Fruit fly (Drosophila melanogaster) whole organism, embryonic: ENCODE measurements around the gene CG15199.

Experiments used
- CG10462 ChIP-seq: fragments of 200-800 bp; sonication (Bioruptor generic); optimal IDR thresholded peaks from 2 replicates; lab custom pipeline; 2016; ENCODE audit warnings: missing biosample characterization, missing genetic modification characterization
- CG11695 ChIP-seq: fragments of 200-800 bp; sonication (Bioruptor generic); IDR thresholded peaks from 3 replicates; pipeline ENCODE4 v1.3.6; 2022; ENCODE audit warnings: missing biosample characterization, missing genetic modification characterization
- CG13287 ChIP-seq: fragments of 200-800 bp; sonication (Bioruptor generic); IDR thresholded peaks from 2 replicates; pipeline ENCODE4 v1.3.6; 2022; ENCODE audit warnings: missing biosample characterization, missing genetic modification characterization; ENCODE audit not compliant: partially characterized antibody
- CG1602 ChIP-seq: fragments of 200-800 bp; sonication (Bioruptor generic); optimal IDR thresholded peaks from 3 replicates; lab custom pipeline; 2016; ENCODE audit warnings: missing biosample characterization, missing genetic modification characterization
- CG17359 ChIP-seq: fragments of 200-800 bp; sonication (Bioruptor generic); optimal IDR thresholded peaks from 3 replicates; lab custom pipeline; 2018; ENCODE audit warnings: missing biosample characterization, mild to moderate bottlenecking, missing genetic modification characterization, moderate library complexity
- CG17568 ChIP-seq: fragments of 200-800 bp; sonication (Bioruptor generic); optimal IDR thresholded peaks from 2 replicates; lab custom pipeline; 2018; ENCODE audit warnings: missing biosample characterization, mild to moderate bottlenecking, missing genetic modification characterization, moderate library complexity
- CG2116 ChIP-seq: fragments of 200-800 bp; sonication (Bioruptor generic); optimal IDR thresholded peaks from 3 replicates; lab custom pipeline; 2018; ENCODE audit warnings: missing biosample characterization, mild to moderate bottlenecking, missing genetic modification characterization
- CG2199 ChIP-seq: fragments of 200-800 bp; sonication (Bioruptor generic); IDR thresholded peaks from 3 replicates; pipeline ENCODE4 v1.3.6; 2022; ENCODE audit warnings: missing biosample characterization, missing genetic modification characterization
- CG31441 ChIP-seq: fragments of 200-800 bp; sonication (Bioruptor generic); IDR thresholded peaks from 2 replicates; pipeline ENCODE4 v1.3.6; 2022; ENCODE audit warnings: missing biosample characterization, missing genetic modification characterization
- CG4617 ChIP-seq: fragments of 200-800 bp; sonication (Bioruptor generic); optimal IDR thresholded peaks from 3 replicates; lab custom pipeline; 2016; ENCODE audit warnings: missing biosample characterization, missing genetic modification characterization, borderline replicate concordance
- CG4730 ChIP-seq: fragments of 200-800 bp; sonication (Bioruptor generic); IDR thresholded peaks from 2 replicates; pipeline ENCODE4 v1.3.6; 2022; ENCODE audit warnings: missing biosample characterization, missing genetic modification characterization
- CG7271 ChIP-seq: fragments of 200-800 bp; sonication (Bioruptor generic); optimal IDR thresholded peaks from 2 replicates; lab custom pipeline; 2018; ENCODE audit warnings: missing biosample characterization, mild to moderate bottlenecking, missing genetic modification characterization, moderate library complexity
- CHES-1-like ChIP-seq: fragments of 200-800 bp; sonication (Bioruptor generic); optimal IDR thresholded peaks from 2 replicates; lab custom pipeline; 2016; ENCODE audit warnings: missing biosample characterization, missing genetic modification characterization
- CoRest ChIP-seq: fragments of 200-800 bp; sonication (Bioruptor generic); optimal IDR thresholded peaks from 3 replicates; lab custom pipeline; 2018; ENCODE audit warnings: missing biosample characterization, mild to moderate bottlenecking, missing genetic modification characterization, moderate library complexity
- Dll ChIP-seq: fragments of 200-800 bp; sonication (Bioruptor generic); IDR thresholded peaks from 4 replicates; pipeline ENCODE4 v1.3.6; 2022; ENCODE audit warnings: missing biosample characterization, missing genetic modification characterization; ENCODE audit not compliant: partially characterized antibody
- E2f2 ChIP-seq: fragments of 200-800 bp; sonication (Bioruptor generic); IDR thresholded peaks from 2 replicates; pipeline ENCODE4 v1.3.6; 2022; ENCODE audit warnings: missing biosample characterization, missing genetic modification characterization
- Eip74EF ChIP-seq, 2 experiments: fragments of 200-800 bp in 1 of 2; fragments of >200 bp in 1 of 2; sonication (Bioruptor generic) in 1 of 2; optimal IDR thresholded peaks; 2 replicates each; lab custom pipeline; 2017 to 2019; ENCODE audit warnings: missing biosample characterization in 2 of 2, missing genetic modification characterization in 2 of 2, mild to moderate bottlenecking in 1 of 2, moderate library complexity in 1 of 2
- Fer2 ChIP-seq: fragments of 200-800 bp; sonication (Bioruptor generic); optimal IDR thresholded peaks from 2 replicates; lab custom pipeline; 2018; ENCODE audit warnings: missing biosample characterization, mild to moderate bottlenecking, missing genetic modification characterization, moderate library complexity
- HLH3B ChIP-seq: fragments of 200-800 bp; sonication (Bioruptor generic); IDR thresholded peaks from 2 replicates; pipeline ENCODE4 v1.3.6; 2022; ENCODE audit warnings: missing biosample characterization, missing genetic modification characterization
- Kr ChIP-seq: fragments of 200-800 bp; sonication (Bioruptor generic); optimal IDR thresholded peaks from 2 replicates; lab custom pipeline; 2017; ENCODE audit warnings: missing biosample characterization, mild to moderate bottlenecking, missing genetic modification characterization
- Lim3 ChIP-seq: fragments of 200-800 bp; sonication (Bioruptor generic); IDR thresholded peaks from 2 replicates; pipeline ENCODE4 v1.3.6; 2022; ENCODE audit warnings: missing biosample characterization, missing genetic modification characterization
- Mad ChIP-seq: fragments of 200-800 bp; sonication (Bioruptor generic); optimal IDR thresholded peaks from 2 replicates; lab custom pipeline; 2016; ENCODE audit warnings: missing biosample characterization, missing genetic modification characterization
- Med ChIP-seq: fragments of 200-800 bp; sonication (Bioruptor generic); peaks from one replicate; lab custom pipeline; 2016; ENCODE audit warnings: missing biosample characterization, missing genetic modification characterization, mild to moderate bottlenecking, inconsistent platforms, moderate library complexity
- NC2α ChIP-seq: fragments of 200-800 bp; sonication (Bioruptor generic); optimal IDR thresholded peaks from 2 replicates; lab custom pipeline; 2016; ENCODE audit warnings: missing biosample characterization, missing genetic modification characterization
- Sry-β ChIP-seq: fragments of 200-800 bp; sonication (Bioruptor generic); optimal IDR thresholded peaks from 2 replicates; lab custom pipeline; 2018; ENCODE audit warnings: missing biosample characterization, mild to moderate bottlenecking, missing genetic modification characterization, moderate library complexity
- Sry-δ ChIP-seq: fragments of 200-800 bp; sonication (Bioruptor generic); optimal IDR thresholded peaks from 2 replicates; lab custom pipeline; 2016; ENCODE audit warnings: missing biosample characterization, missing genetic modification characterization
- YL-1 ChIP-seq: fragments of 200-800 bp; sonication (Bioruptor generic); optimal IDR thresholded peaks from 3 replicates; lab custom pipeline; 2017; ENCODE audit warnings: missing biosample characterization, mild to moderate bottlenecking, missing genetic modification characterization
- ase ChIP-seq: fragments of 200-800 bp; sonication (Bioruptor generic); IDR thresholded peaks from 3 replicates; pipeline ENCODE4 v1.3.6; 2022; ENCODE audit warnings: missing biosample characterization, missing genetic modification characterization
- ash1 ChIP-seq: fragments of 200-800 bp; sonication (Bioruptor generic); optimal IDR thresholded peaks from 2 replicates; lab custom pipeline; 2018; ENCODE audit warnings: missing biosample characterization, mild to moderate bottlenecking, missing genetic modification characterization
- dan ChIP-seq: fragments of 200-800 bp; sonication (Bioruptor generic); IDR thresholded peaks from 2 replicates; pipeline ENCODE4 v1.3.6; 2022; ENCODE audit warnings: missing biosample characterization, missing genetic modification characterization
- ems ChIP-seq: fragments of 200-800 bp; sonication (Bioruptor generic); optimal IDR thresholded peaks from 3 replicates; lab custom pipeline; 2016; ENCODE audit warnings: missing biosample characterization, missing genetic modification characterization
- gcm2 ChIP-seq: fragments of 200-800 bp; sonication (Bioruptor generic); optimal IDR thresholded peaks from 2 replicates; lab custom pipeline; 2016; ENCODE audit warnings: missing biosample characterization, missing genetic modification characterization
- gfzf ChIP-seq: fragments of 200-800 bp; sonication (Bioruptor generic); optimal IDR thresholded peaks from 2 replicates; lab custom pipeline; 2016; ENCODE audit warnings: missing biosample characterization, mild to moderate bottlenecking, missing genetic modification characterization, moderate library complexity
- gsb ChIP-seq: fragments of 200-800 bp; sonication (Bioruptor generic); IDR thresholded peaks from 2 replicates; pipeline ENCODE4 v1.3.6; 2022; ENCODE audit warnings: missing biosample characterization, missing genetic modification characterization
- nmo ChIP-seq: fragments of 200-800 bp; sonication (Bioruptor generic); optimal IDR thresholded peaks from 2 replicates; lab custom pipeline; 2018; ENCODE audit warnings: missing biosample characterization, mild to moderate bottlenecking, missing genetic modification characterization, moderate library complexity
- p53 ChIP-seq: fragments of 200-800 bp; sonication (Bioruptor generic); optimal IDR thresholded peaks from 2 replicates; lab custom pipeline; 2016; ENCODE audit warnings: missing biosample characterization, missing genetic modification characterization
- pb ChIP-seq: fragments of 200-800 bp; sonication (Bioruptor generic); optimal IDR thresholded peaks from 3 replicates; lab custom pipeline; 2016; ENCODE audit warnings: missing biosample characterization, missing genetic modification characterization
- pzg ChIP-seq: fragments of 200-800 bp; sonication (Bioruptor generic); optimal IDR thresholded peaks from 3 replicates; lab custom pipeline; 2018; ENCODE audit warnings: missing biosample characterization, mild to moderate bottlenecking, missing genetic modification characterization, moderate library complexity
- ro ChIP-seq: fragments of 200-800 bp; sonication (Bioruptor generic); IDR thresholded peaks from 2 replicates; pipeline ENCODE4 v1.3.6; 2022; ENCODE audit warnings: missing biosample characterization, missing genetic modification characterization
- sd ChIP-seq: fragments of 200-800 bp; sonication (Bioruptor generic); optimal IDR thresholded peaks from 3 replicates; lab custom pipeline; 2018; ENCODE audit warnings: missing biosample characterization, mild to moderate bottlenecking, missing genetic modification characterization, moderate library complexity
- shn ChIP-seq: fragments of 200-800 bp; sonication (Bioruptor generic); optimal IDR thresholded peaks from 3 replicates; lab custom pipeline; 2016; ENCODE audit warnings: missing biosample characterization, missing genetic modification characterization
- slou ChIP-seq: fragments of 200-800 bp; sonication (Bioruptor generic); optimal IDR thresholded peaks from 3 replicates; lab custom pipeline; 2016; ENCODE audit warnings: missing biosample characterization, missing genetic modification characterization
- sna ChIP-seq: fragments of 200-800 bp; sonication (Bioruptor generic); IDR thresholded peaks from 2 replicates; pipeline ENCODE4 v1.3.6; 2022; ENCODE audit warnings: missing biosample characterization, missing genetic modification characterization; ENCODE audit not compliant: partially characterized antibody
- tll ChIP-seq, 2 experiments: fragments of 200-800 bp in 1 of 2; fragments of >200 bp in 1 of 2; sonication (Bioruptor generic) in 1 of 2; optimal IDR thresholded peaks; 2 replicates each; lab custom pipeline; 2017 to 2019; ENCODE audit warnings: missing biosample characterization in 2 of 2, missing genetic modification characterization in 2 of 2, mild to moderate bottlenecking in 1 of 2, moderate library complexity in 1 of 2
- trh ChIP-seq: fragments of 200-800 bp; sonication (Bioruptor generic); optimal IDR thresholded peaks from 2 replicates; lab custom pipeline; 2016; ENCODE audit warnings: missing biosample characterization, missing genetic modification characterization
- unc-4 ChIP-seq: fragments of 200-800 bp; sonication (Bioruptor generic); IDR thresholded peaks from 2 replicates; pipeline ENCODE4 v1.3.6; 2022; ENCODE audit warnings: missing biosample characterization, missing genetic modification characterization; ENCODE audit not compliant: partially characterized antibody
- wek ChIP-seq: fragments of 200-800 bp; sonication (Bioruptor generic); optimal IDR thresholded peaks from 3 replicates; lab custom pipeline; 2018; ENCODE audit warnings: missing biosample characterization, mild to moderate bottlenecking, missing genetic modification characterization, moderate library complexity
- zf30C ChIP-seq: fragments of 200-800 bp; sonication (Bioruptor generic); optimal IDR thresholded peaks from 3 replicates; lab custom pipeline; 2018; ENCODE audit warnings: missing biosample characterization, mild to moderate bottlenecking, missing genetic modification characterization

CG15199 gene

dm6 chrX:11128828-11129227 is 12.8 kb downstream of the CG15199 start, which contains the start of gene SrpRalpha (continued):
- peak; percentile 14 for TF ChIP-seq CG17359
- TF ChIP-seq pzg (GFP tag; lab: Kevin White, UChicago) = peak; percentile 39
- peak; percentile 20 for TF ChIP-seq CG2116 (GFP tag; lab: Kevin White, UChicago)
- TF ChIP-seq unc-4 (GFP tag; lab: Robert Waterston, UW) = peak; percentile 47; the same call in 1 of the 2 replicates
- TF ChIP-seq E2f2 = peak; percentile 74
- TF ChIP-seq zf30C (GFP tag; lab: Kevin White, UChicago) = no peak
- TF ChIP-seq Sry-δ (GFP tag; lab: Kevin White, UChicago) = peak; percentile 84
- peak; percentile 71 for TF ChIP-seq Med (GFP tag; lab: Kevin White, UChicago)
- TF ChIP-seq CG13287 = peak; percentile 55

DNA sequence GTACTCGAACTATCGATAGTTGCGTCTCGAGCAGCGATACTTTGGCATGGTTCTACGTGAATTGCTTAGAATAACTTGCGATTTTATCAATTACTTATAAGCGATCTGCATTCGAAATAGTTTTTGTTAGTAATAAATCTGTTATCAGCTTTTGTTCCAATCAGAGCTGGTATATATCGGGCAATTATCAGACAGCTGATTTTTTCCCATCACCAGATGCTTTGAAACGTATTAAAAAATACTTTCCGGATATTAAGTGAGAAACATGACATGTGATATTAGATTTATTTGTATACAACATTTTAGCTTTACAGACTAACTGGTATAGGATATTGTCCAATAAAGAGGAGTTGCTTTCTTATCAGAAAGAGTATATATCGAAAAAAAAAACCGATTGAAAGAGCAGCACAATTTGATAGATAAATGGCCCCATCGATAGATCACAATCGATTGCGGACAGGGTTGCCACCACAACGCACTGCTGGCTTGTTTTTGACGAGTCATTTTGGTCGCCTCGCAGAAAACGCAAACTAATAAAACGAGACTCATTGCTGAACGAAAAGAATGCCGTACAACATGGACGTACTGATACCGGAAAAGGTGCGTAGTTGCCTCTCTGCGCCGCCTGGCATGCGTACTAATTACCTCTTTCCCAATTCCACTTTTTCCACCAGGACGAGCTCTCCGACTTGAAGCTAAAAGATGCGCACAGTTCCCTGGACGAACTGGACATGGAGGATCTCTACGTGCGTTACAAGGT is 16.7 kb downstream of the CG15199 start, which contains the start of gene Rpt3:
Gene Rpt3 (plus strand): TSS at position 353 of the 760 bp plus-strand sequence.
- no peak for TF ChIP-seq tll (GFP tag; optimal IDR thresholded peaks at IDR 0.05; lab: Kevin White, UChicago)
- TF ChIP-seq CG31441 (GFP tag; lab: Robert Waterston, UW) = no peak
- TF ChIP-seq sna (GFP tag; lab: Robert Waterston, UW) = peak; percentile 77
- no peak for TF ChIP-seq p53 (GFP tag; lab: Kevin White, UChicago)
- TF ChIP-seq Mad (GFP tag; lab: Kevin White, UChicago) = no peak
- no peak for TF ChIP-seq ems
- TF ChIP-seq Eip74EF (GFP tag; optimal IDR thresholded peaks at IDR 0.05; lab: Kevin White, UChicago) = no peak
- peak; percentile 43 for TF ChIP-seq YL-1 (GFP tag; lab: Kevin White, UChicago)
- TF ChIP-seq CG2199 (GFP tag; lab: Robert Waterston, UW) = no peak
- TF ChIP-seq ash1 = no peak
- no peak for TF ChIP-seq Kr (GFP tag; lab: Kevin White, UChicago)
- TF ChIP-seq CG1602 (GFP tag; lab: Kevin White, UChicago) = no peak
- peak; percentile 43 for TF ChIP-seq CG4617 (GFP tag; lab: Kevin White, UChicago)
- TF ChIP-seq gcm2 = no peak
- no peak for TF ChIP-seq dan (GFP tag; lab: Robert Waterston, UW)
- TF ChIP-seq pb (GFP tag; lab: Kevin White, UChicago) = no peak
- TF ChIP-seq CHES-1-like (GFP tag; lab: Kevin White, UChicago) = peak; percentile 4
- TF ChIP-seq CG4730 = no peak
- TF ChIP-seq CG10462 (GFP tag; lab: Kevin White, UChicago) = no peak
- no peak for TF ChIP-seq CG17568 (GFP tag; lab: Kevin White, UChicago)
- no peak for TF ChIP-seq Sry-β (GFP tag; lab: Kevin White, UChicago)
- peak; percentile 39 for TF ChIP-seq nmo
- no peak for TF ChIP-seq sd
- TF ChIP-seq Fer2 (tag; lab: Kevin White, UChicago) = no peak
- no peak for TF ChIP-seq wek (GFP tag; lab: Kevin White, UChicago)
- TF ChIP-seq trh = no peak
- TF ChIP-seq HLH3B = no peak
- no peak for TF ChIP-seq shn
- peak; percentile 40 for TF ChIP-seq gfzf
- TF ChIP-seq ro = no peak
- TF ChIP-seq Lim3 (GFP tag; lab: Robert Waterston, UW) = no peak
- no peak for TF ChIP-seq CG7271
- no peak for TF ChIP-seq slou (GFP tag; lab: Kevin White, UChicago)
- no peak for TF ChIP-seq gsb (GFP tag; lab: Robert Waterston, UW)
- peak; percentile 6 for TF ChIP-seq CoRest (tag; lab: Kevin White, UChicago)
- TF ChIP-seq CG11695 (GFP tag; lab: Robert Waterston, UW) = no peak
- no peak for TF ChIP-seq ase (GFP tag; lab: Robert Waterston, UW)
- no peak for TF ChIP-seq NC2α
- peak; percentile 86 for TF ChIP-seq Dll
